Fruit fly (Drosophila melanogaster) whole organism, embryonic: ENCODE measurements around the gene pasi2.

ENCODE experiments used
- Bgb ChIP-seq: fragments of 200-800 bp; sonication (Bioruptor generic); IDR thresholded peaks from 2 replicates; pipeline ENCODE4 v1.3.6; 2022; ENCODE audit warnings: missing biosample characterization, missing genetic modification characterization; ENCODE audit not compliant: partially characterized antibody
- CG10979 ChIP-seq: fragments of 200-800 bp; sonication (Bioruptor generic); optimal IDR thresholded peaks from 2 replicates; lab custom pipeline; 2018; ENCODE audit warnings: missing biosample characterization, mild to moderate bottlenecking, missing genetic modification characterization, moderate library complexity
- CG11093 ChIP-seq: fragments of 200-800 bp; sonication (Bioruptor generic); IDR thresholded peaks from 3 replicates; pipeline ENCODE4 v1.3.6; 2022; ENCODE audit warnings: missing biosample characterization, missing genetic modification characterization
- CG12071 ChIP-seq: fragments of 200-800 bp; sonication (Bioruptor generic); optimal IDR thresholded peaks from 3 replicates; lab custom pipeline; 2018; ENCODE audit warnings: missing biosample characterization, mild to moderate bottlenecking, missing genetic modification characterization
- CG13424 ChIP-seq: fragments of 200-800 bp; sonication (Bioruptor generic); optimal IDR thresholded peaks from 2 replicates; lab custom pipeline; 2019; ENCODE audit warnings: missing biosample characterization, mild to moderate bottlenecking, missing genetic modification characterization, moderate library complexity
- CG14667 ChIP-seq: fragments of 200-800 bp; sonication (Bioruptor generic); IDR thresholded peaks from 2 replicates; pipeline ENCODE4 v1.3.6; 2022; ENCODE audit warnings: missing biosample characterization, missing genetic modification characterization
- CG15601 ChIP-seq: fragments of 200-800 bp; sonication (Bioruptor generic); optimal IDR thresholded peaks from 3 replicates; lab custom pipeline; 2019; ENCODE audit warnings: missing biosample characterization, mild to moderate bottlenecking, missing genetic modification characterization, moderate library complexity
- CG17186 ChIP-seq: fragments of 200-800 bp; sonication (Bioruptor generic); optimal IDR thresholded peaks from 3 replicates; lab custom pipeline; 2017; ENCODE audit warnings: missing biosample characterization, missing genetic modification reagents, missing genetic modification characterization
- CG17328 ChIP-seq: fragments of 200-800 bp; sonication (Bioruptor generic); IDR thresholded peaks from 2 replicates; pipeline ENCODE4 v1.3.6; 2022; ENCODE audit warnings: missing biosample characterization, missing genetic modification characterization
- CG17361 ChIP-seq: fragments of 200-800 bp; sonication (Bioruptor generic); IDR thresholded peaks from 3 replicates; pipeline ENCODE4 v1.3.6; 2022; ENCODE audit warnings: missing biosample characterization, missing genetic modification characterization
- CG1792 ChIP-seq: fragments of 200-800 bp; sonication (Bioruptor generic); optimal IDR thresholded peaks from 2 replicates; lab custom pipeline; 2016; ENCODE audit warnings: missing biosample characterization, missing genetic modification characterization
- CG18011 ChIP-seq: fragments of 200-800 bp; sonication (Bioruptor generic); optimal IDR thresholded peaks from 2 replicates; lab custom pipeline; 2017; ENCODE audit warnings: missing biosample characterization, missing genetic modification characterization, mild to moderate bottlenecking, moderate library complexity, missing genotype
- CG33213 ChIP-seq: fragments of 200-800 bp; sonication (Bioruptor generic); optimal IDR thresholded peaks from 3 replicates; lab custom pipeline; 2016; ENCODE audit warnings: missing biosample characterization, missing genetic modification characterization
- CG3407 ChIP-seq: fragments of 200-800 bp; sonication (Bioruptor generic); optimal IDR thresholded peaks from 2 replicates; lab custom pipeline; 2018; ENCODE audit warnings: missing biosample characterization, mild to moderate bottlenecking, missing genetic modification characterization
- CG4424 ChIP-seq: fragments of 200-800 bp; sonication (Bioruptor generic); optimal IDR thresholded peaks from 3 replicates; lab custom pipeline; 2016; ENCODE audit warnings: missing biosample characterization, missing genetic modification characterization
- CG7745 ChIP-seq: fragments of 200-800 bp; sonication (Bioruptor generic); optimal IDR thresholded peaks from 2 replicates; lab custom pipeline; 2018; ENCODE audit warnings: missing biosample characterization, mild to moderate bottlenecking, missing genetic modification characterization, moderate library complexity
- CHES-1-like ChIP-seq: fragments of 200-800 bp; sonication (Bioruptor generic); optimal IDR thresholded peaks from 2 replicates; lab custom pipeline; 2016; ENCODE audit warnings: missing biosample characterization, missing genetic modification characterization
- Fer2 ChIP-seq: fragments of 200-800 bp; sonication (Bioruptor generic); optimal IDR thresholded peaks from 2 replicates; lab custom pipeline; 2018; ENCODE audit warnings: missing biosample characterization, mild to moderate bottlenecking, missing genetic modification characterization, moderate library complexity
- Fer3 ChIP-seq: fragments of 200-800 bp; sonication (Bioruptor generic); optimal IDR thresholded peaks from 2 replicates; lab custom pipeline; 2018; ENCODE audit warnings: missing biosample characterization, mild to moderate bottlenecking, missing genetic modification characterization, moderate library complexity
- Mad ChIP-seq: fragments of 200-800 bp; sonication (Bioruptor generic); optimal IDR thresholded peaks from 2 replicates; lab custom pipeline; 2016; ENCODE audit warnings: missing biosample characterization, missing genetic modification characterization
- NFAT ChIP-seq: fragments of 200-800 bp; sonication (Bioruptor generic); IDR thresholded peaks from 2 replicates; pipeline ENCODE4 v1.3.6; 2022; ENCODE audit warnings: missing biosample characterization, missing genetic modification characterization
- PHDP ChIP-seq: fragments of 200-800 bp; sonication (Bioruptor generic); optimal IDR thresholded peaks from 3 replicates; lab custom pipeline; 2018; ENCODE audit warnings: missing biosample characterization, mild to moderate bottlenecking, missing genetic modification characterization, moderate library complexity
- Ptx1 ChIP-seq: fragments of 200-800 bp; sonication (Bioruptor generic); IDR thresholded peaks from 2 replicates; pipeline ENCODE4 v1.3.6; 2022; ENCODE audit warnings: missing biosample characterization, missing genetic modification characterization
- Xrp1 ChIP-seq: fragments of 200-800 bp; sonication (Bioruptor generic); IDR thresholded peaks from 2 replicates; pipeline ENCODE4 v1.3.6; 2022; ENCODE audit warnings: missing biosample characterization, missing genetic modification characterization
- YL-1 ChIP-seq: fragments of 200-800 bp; sonication (Bioruptor generic); optimal IDR thresholded peaks from 3 replicates; lab custom pipeline; 2017; ENCODE audit warnings: missing biosample characterization, mild to moderate bottlenecking, missing genetic modification characterization
- abd-A ChIP-seq: fragments of 200-800 bp; sonication (Bioruptor generic); optimal IDR thresholded peaks from 3 replicates; lab custom pipeline; 2019; ENCODE audit warnings: missing biosample characterization, mild to moderate bottlenecking, missing genetic modification characterization, moderate library complexity
- ato ChIP-seq: fragments of 200-800 bp; sonication (Bioruptor generic); IDR thresholded peaks from 2 replicates; pipeline ENCODE4 v1.3.6; 2022; ENCODE audit warnings: missing biosample characterization, missing genetic modification characterization; ENCODE audit not compliant: partially characterized antibody
- bcd ChIP-seq: fragments of 200-800 bp; sonication (Bioruptor generic); optimal IDR thresholded peaks from 2 replicates; lab custom pipeline; 2017; ENCODE audit warnings: missing biosample characterization, mild to moderate bottlenecking, missing genetic modification characterization
- bigmax ChIP-seq: fragments of 200-800 bp; sonication (Bioruptor generic); optimal IDR thresholded peaks from 2 replicates; lab custom pipeline; 2018; ENCODE audit warnings: missing biosample characterization, mild to moderate bottlenecking, missing genetic modification characterization
- cg ChIP-seq: fragments of 200-800 bp; sonication (Bioruptor generic); optimal IDR thresholded peaks from 3 replicates; lab custom pipeline; 2019; ENCODE audit warnings: missing biosample characterization, mild to moderate bottlenecking, missing genetic modification characterization, moderate library complexity
- da ChIP-seq: fragments of 200-800 bp; sonication (Bioruptor generic); optimal IDR thresholded peaks from 2 replicates; lab custom pipeline; 2016; ENCODE audit warnings: missing biosample characterization, missing genetic modification characterization
- ewg ChIP-seq: fragments of 200-800 bp; sonication (Bioruptor generic); optimal IDR thresholded peaks from 3 replicates; lab custom pipeline; 2017; ENCODE audit warnings: mild to moderate bottlenecking, missing biosample characterization, missing genetic modification reagents, missing genetic modification characterization
- ftz-f1 ChIP-seq: fragments of 200-800 bp; sonication (Bioruptor generic); optimal IDR thresholded peaks from 2 replicates; lab custom pipeline; 2016; ENCODE audit warnings: missing biosample characterization, missing genetic modification characterization
- fu2 ChIP-seq: fragments of 200-800 bp; sonication (Bioruptor generic); optimal IDR thresholded peaks from 2 replicates; lab custom pipeline; 2016; ENCODE audit warnings: missing biosample characterization, missing genetic modification characterization
- gro ChIP-seq: fragments of 200-800 bp; sonication (Bioruptor generic); optimal IDR thresholded peaks from 2 replicates; lab custom pipeline; 2016; ENCODE audit warnings: missing biosample characterization, missing genetic modification characterization
- lab ChIP-seq: fragments of 200-800 bp; sonication (Bioruptor generic); optimal IDR thresholded peaks from 3 replicates; lab custom pipeline; 2017; ENCODE audit warnings: missing biosample characterization, missing genetic modification characterization, mild to moderate bottlenecking, moderate library complexity, missing genetic modification reagents
- lbe ChIP-seq: fragments of 200-800 bp; sonication (Bioruptor generic); optimal IDR thresholded peaks from 2 replicates; lab custom pipeline; 2016; ENCODE audit warnings: missing biosample characterization, mild to moderate bottlenecking, missing genetic modification characterization
- lola ChIP-seq, 3 experiments: fragments of >200 bp in 2 of 3; fragments of 200-800 bp in 1 of 3; sonication (Bioruptor generic) in 1 of 3; optimal IDR thresholded peaks; 2 replicates each; lab custom pipeline; 2017 to 2019; ENCODE audit warnings: missing biosample characterization in 3 of 3, missing genetic modification characterization in 3 of 3, mild to moderate bottlenecking in 1 of 3, moderate library complexity in 1 of 3
- mirr ChIP-seq: fragments of 200-800 bp; sonication (Bioruptor generic); optimal IDR thresholded peaks from 3 replicates; lab custom pipeline; 2018; ENCODE audit warnings: missing biosample characterization, mild to moderate bottlenecking, missing genetic modification characterization
- nerfin-2 ChIP-seq: fragments of 200-800 bp; sonication (Bioruptor generic); IDR thresholded peaks from 2 replicates; pipeline ENCODE4 v1.3.6; 2022; ENCODE audit warnings: missing biosample characterization, missing genetic modification characterization; ENCODE audit not compliant: partially characterized antibody
- pb ChIP-seq: fragments of 200-800 bp; sonication (Bioruptor generic); optimal IDR thresholded peaks from 3 replicates; lab custom pipeline; 2016; ENCODE audit warnings: missing biosample characterization, missing genetic modification characterization
- peb ChIP-seq: fragments of 200-800 bp; sonication (Bioruptor generic); IDR thresholded peaks from 2 replicates; pipeline ENCODE4 v1.3.6; 2022; ENCODE audit warnings: missing biosample characterization, missing genetic modification characterization
- pros ChIP-seq: fragments of 200-800 bp; sonication (Bioruptor generic); optimal IDR thresholded peaks from 3 replicates; lab custom pipeline; 2019; ENCODE audit warnings: missing biosample characterization, mild to moderate bottlenecking, missing genetic modification characterization, moderate library complexity
- sqz ChIP-seq: fragments of 200-800 bp; sonication (Bioruptor generic); optimal IDR thresholded peaks from 3 replicates; lab custom pipeline; 2018; ENCODE audit warnings: missing biosample characterization, mild to moderate bottlenecking, missing genetic modification characterization
- sr ChIP-seq: fragments of 200-800 bp; sonication (Bioruptor generic); IDR thresholded peaks from 3 replicates; pipeline ENCODE4 v1.3.6; 2022; ENCODE audit warnings: missing biosample characterization, missing genetic modification characterization
- wdn ChIP-seq: fragments of 200-800 bp; sonication (Bioruptor generic); IDR thresholded peaks from 2 replicates; pipeline ENCODE4 v1.3.6; 2022; ENCODE audit warnings: missing biosample characterization, missing genetic modification characterization
- yki ChIP-seq: fragments of >200 bp; optimal IDR thresholded peaks from 3 replicates; lab custom pipeline; 2018

The pasi2 gene

dm6 chr3R:9351415-9352379 lies 16.7 kb downstream of the pasi2 start (continued):
- TF ChIP-seq ato (GFP tag; lab: Robert Waterston, UW), result no peak
- no peak for TF ChIP-seq YL-1
- no peak for TF ChIP-seq sr (GFP tag; lab: Robert Waterston, UW)
- TF ChIP-seq lab, result peak; percentile 88
- no peak for TF ChIP-seq CG3407
- no peak for TF ChIP-seq CG15601 (tag; lab: Kevin White, UChicago)
- peak; percentile 14 for TF ChIP-seq CG10979 (tag; lab: Kevin White, UChicago)
- peak; percentile 59 for TF ChIP-seq CHES-1-like (GFP tag; lab: Kevin White, UChicago)
- no peak for TF ChIP-seq lola (GFP tag; optimal IDR thresholded peaks at IDR 0.05; lab: Kevin White, UChicago)
- TF ChIP-seq CG11093 (GFP tag; lab: Robert Waterston, UW), result no peak
- no peak for TF ChIP-seq lbe (GFP tag; lab: Kevin White, UChicago)
- TF ChIP-seq Fer2 (tag; lab: Kevin White, UChicago), result no peak
- peak; percentile 53 for TF ChIP-seq CG18011 (GFP tag; lab: Kevin White, UChicago)
- no peak for TF ChIP-seq nerfin-2 (GFP tag; lab: Robert Waterston, UW)
- peak; percentile 19 for TF ChIP-seq ewg (GFP tag; lab: Kevin White, UChicago)
- peak; percentile 43 for TF ChIP-seq pb (GFP tag; lab: Kevin White, UChicago)
- TF ChIP-seq PHDP, result peak; percentile 72
- TF ChIP-seq CG17186 (GFP tag; lab: Kevin White, UChicago), result no peak
- TF ChIP-seq peb (GFP tag; lab: Robert Waterston, UW), result no peak
- peak; percentile 73 for TF ChIP-seq bcd
- TF ChIP-seq CG33213 (GFP tag; lab: Kevin White, UChicago), result no peak
- TF ChIP-seq bigmax (GFP tag; lab: Kevin White, UChicago), result no peak

dm6 chr3R:9352595-9353275 lies 17.8 kb downstream of the pasi2 start:
- TF ChIP-seq mirr (GFP tag; lab: Kevin White, UChicago) (peak; percentile 86), CG17328 (GFP tag; lab: Robert Waterston, UW) (no peak), Fer3 (tag; lab: Kevin White, UChicago) (no peak), wdn (GFP tag; lab: Robert Waterston, UW) (no peak), fu2 (GFP tag; lab: Kevin White, UChicago) (no peak), sqz (peak; percentile 85), CG7745 (tag; lab: Kevin White, UChicago) (peak; percentile 3), Xrp1 (GFP tag; lab: Robert Waterston, UW) (no peak), CG17361 (GFP tag; lab: Robert Waterston, UW) (no peak), ftz-f1 (GFP tag; lab: Kevin White, UChicago) (peak; percentile 67), Ptx1 (GFP tag; lab: Robert Waterston, UW) (no peak), yki (lab: Kevin White, UChicago) (peak; percentile 55), CG1792 (no peak), Bgb (GFP tag; lab: Robert Waterston, UW) (no peak), da (GFP tag; lab: Kevin White, UChicago) (no peak), NFAT (GFP tag; lab: Robert Waterston, UW) (no peak), cg (peak; percentile 91), CG13424 (tag; lab: Kevin White, UChicago) (no peak), gro (GFP tag; lab: Kevin White, UChicago) (no peak), Mad (GFP tag; lab: Kevin White, UChicago) (no peak), lab (no peak), CG4424 (GFP tag; lab: Kevin White, UChicago) (no peak), pros (GFP tag; lab: Kevin White, UChicago) (peak; percentile 20), CG12071 (GFP tag; lab: Kevin White, UChicago) (no peak), abd-A (peak; percentile 99), CG14667 (no peak)
